Fruit fly (Drosophila melanogaster) whole organism: ENCODE results near the gene ltl.

Experiments used
- CG8478 ChIP-seq: fragments of >200 bp; optimal IDR thresholded peaks from 2 replicates; lab custom pipeline; 2018; ENCODE audit warnings: inconsistent platforms
- pan ChIP-seq: fragments of >200 bp; optimal IDR thresholded peaks from 2 replicates; lab custom pipeline; 2017
- psq ChIP-seq: fragments of >200 bp; optimal IDR thresholded peaks from 2 replicates; lab custom pipeline; 2017
- usp ChIP-seq: fragments of >200 bp; optimal IDR thresholded peaks from 2 replicates; lab custom pipeline; 2017; ENCODE audit warnings: missing biosample characterization, missing genetic modification characterization, mixed read lengths

DNA sequence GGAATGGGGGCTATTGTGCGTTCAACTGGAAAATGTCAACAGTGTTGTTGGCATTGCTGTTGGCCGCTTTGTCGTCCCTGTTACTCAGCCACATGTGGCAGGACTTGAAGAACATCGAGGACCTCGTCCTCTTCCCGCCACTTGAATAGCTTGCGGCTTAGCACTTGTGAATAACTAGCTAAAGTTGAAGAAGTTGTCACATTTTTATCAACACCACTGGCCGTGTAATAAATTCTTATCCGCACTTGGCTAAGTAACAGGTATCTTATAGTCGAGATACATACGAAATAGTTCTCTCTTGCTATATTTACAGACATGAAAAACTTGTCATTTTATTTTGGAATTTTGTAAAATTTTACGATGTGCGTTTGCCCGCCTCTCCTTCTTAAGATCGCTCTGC is 43.5 kb upstream of the ltl start, which contains the start of gene CG43292:
- TF ChIP-seq usp (GFP tag; lab: Kevin White, UChicago) (no peak), psq (lab: Kevin White, UChicago) (no peak), pan (no peak), CG8478 (lab: Kevin White, UChicago) (no peak)
